Fruit fly (Drosophila melanogaster): ENCODE measurements around the gene Fhos.

The Fhos gene

dm6 chr3L:8749676-8750654 is 3.5 kb upstream of the Fhos start, which contains the start of gene CG13306:
CG13306 (minus strand) TSS chr3L:8749726.
- TF ChIP-seq CG9139 (GFP tag; optimal IDR thresholded peaks at IDR 0.05) (no peak), OdsH (GFP tag; optimal IDR thresholded peaks at IDR 0.05) (no peak), CG7368 (GFP tag; optimal IDR thresholded peaks at IDR 0.05) (no peak), CG6163 (GFP tag; IDR thresholded peaks at IDR 0.05) (no peak), CG10669 (GFP tag; optimal IDR thresholded peaks at IDR 0.05) (no peak), Gug (GFP tag; IDR thresholded peaks at IDR 0.05) (no peak), Ets21C (GFP tag; optimal IDR thresholded peaks at IDR 0.05) (no peak), Sox15 (GFP tag; optimal IDR thresholded peaks at IDR 0.05) (no peak), CG3919 (GFP tag; optimal IDR thresholded peaks at IDR 0.05) (no peak), Eip78C (GFP tag) (no peak)

DNA sequence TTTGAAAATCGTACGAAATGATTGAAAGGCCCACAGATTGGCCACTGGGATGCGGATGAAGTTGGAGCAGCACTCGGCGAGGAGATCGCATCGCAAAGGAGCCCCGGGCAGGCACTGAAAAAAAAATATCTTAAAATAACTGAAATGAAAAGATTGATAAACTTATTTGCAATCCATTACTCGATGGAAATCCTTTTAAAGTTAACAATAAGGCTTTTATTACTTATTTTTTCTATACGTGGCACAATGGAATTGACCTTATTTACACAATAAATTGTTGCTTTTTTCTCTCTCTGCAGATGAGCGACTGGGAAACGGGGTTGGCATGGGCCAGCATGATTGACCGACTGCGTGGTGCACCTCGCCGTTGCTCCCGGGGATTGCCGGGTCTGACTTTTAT is 2.2 kb upstream of the Fhos start:
- TF ChIP-seq CG34406 (GFP tag; optimal IDR thresholded peaks at IDR 0.05): no peak
- TF ChIP-seq CG6163 (GFP tag; IDR thresholded peaks at IDR 0.05): peak; percentile 70
- TF ChIP-seq CG6276 (GFP tag; optimal IDR thresholded peaks at IDR 0.05): peak; percentile 71
- TF ChIP-seq CG11762 (GFP tag; optimal IDR thresholded peaks at IDR 0.05; ENCODE audit: insufficient read depth): no peak
- TF ChIP-seq acj6 (GFP tag; optimal IDR thresholded peaks at IDR 0.05): no peak
- peak; percentile 21 for TF ChIP-seq OdsH (GFP tag; optimal IDR thresholded peaks at IDR 0.05)
- TF ChIP-seq eg (GFP tag; IDR thresholded peaks at IDR 0.05): peak; percentile 77
- TF ChIP-seq Sox102F (GFP tag; optimal IDR thresholded peaks at IDR 0.05): no peak
- TF ChIP-seq Hr38 (GFP tag; optimal IDR thresholded peaks at IDR 0.05): no peak
- TF ChIP-seq CG1621 (tag; optimal IDR thresholded peaks at IDR 0.05): no peak
- TF ChIP-seq CG8319 (GFP tag; optimal IDR thresholded peaks at IDR 0.05): no peak
- no peak for TF ChIP-seq CG16779 (tag; optimal IDR thresholded peaks at IDR 0.05)
- TF ChIP-seq CG10631 (GFP tag; optimal IDR thresholded peaks at IDR 0.05): peak; percentile 14
- peak; percentile 22 for TF ChIP-seq CG4318 (GFP tag; optimal IDR thresholded peaks at IDR 0.05)
- TF ChIP-seq Gug (GFP tag; IDR thresholded peaks at IDR 0.05): no peak
- TF ChIP-seq CG8119 (GFP tag; IDR thresholded peaks at IDR 0.05): peak; percentile 77
- TF ChIP-seq fd85E (GFP tag; optimal IDR thresholded peaks at IDR 0.05): no peak
- no peak for TF ChIP-seq Hr39 (GFP tag; optimal IDR thresholded peaks at IDR 0.05)
- no peak for TF ChIP-seq Ets96B (tag; optimal IDR thresholded peaks at IDR 0.05)
- TF ChIP-seq Sox15 (GFP tag; optimal IDR thresholded peaks at IDR 0.05): peak; percentile 4
- no peak for TF ChIP-seq ss (GFP tag; optimal IDR thresholded peaks at IDR 0.05)
- peak; percentile 38 for TF ChIP-seq dac (GFP tag; optimal IDR thresholded peaks at IDR 0.05)
- peak; percentile 9 for TF ChIP-seq pdm3 (GFP tag; optimal IDR thresholded peaks at IDR 0.05)
- TF ChIP-seq CG3919 (GFP tag; optimal IDR thresholded peaks at IDR 0.05): peak; percentile 27
- TF ChIP-seq salr (GFP tag; optimal IDR thresholded peaks at IDR 0.05): no peak
- peak; percentile 70 for TF ChIP-seq CG32006 (GFP tag; optimal IDR thresholded peaks at IDR 0.05)
- no peak for TF ChIP-seq svp (GFP tag)
- no peak for TF ChIP-seq Eip75B (GFP tag; optimal IDR thresholded peaks at IDR 0.05)
- peak; percentile 5 for TF ChIP-seq cyc (GFP tag; optimal IDR thresholded peaks at IDR 0.05)
- TF ChIP-seq Met (GFP tag; optimal IDR thresholded peaks at IDR 0.05): no peak
- no peak for TF ChIP-seq lz (GFP tag; optimal IDR thresholded peaks at IDR 0.05)
- peak; percentile 56 for TF ChIP-seq Lpt (GFP tag; optimal IDR thresholded peaks at IDR 0.05)
- TF ChIP-seq Smox (GFP tag; optimal IDR thresholded peaks at IDR 0.05): no peak
- peak; percentile 57 for TF ChIP-seq Eip78C (GFP tag)
- TF ChIP-seq achi (GFP tag; optimal IDR thresholded peaks at IDR 0.05): peak; percentile 18
- no peak for TF ChIP-seq Ets21C (GFP tag; optimal IDR thresholded peaks at IDR 0.05)
- peak; percentile 57 for TF ChIP-seq Hr4 (GFP tag; optimal IDR thresholded peaks at IDR 0.05)
- no peak for TF ChIP-seq CG7368 (GFP tag; optimal IDR thresholded peaks at IDR 0.05)
- TF ChIP-seq CG6792 (GFP tag; optimal IDR thresholded peaks at IDR 0.05): no peak
- peak; percentile 81 for TF ChIP-seq CG15336 (GFP tag; IDR thresholded peaks at IDR 0.05)
